Fruit fly (Drosophila melanogaster) whole organism, pupa: ENCODE measurements around the gene Rab1.

Experiments
- CG14655 ChIP-seq: fragments of 200-800 bp; sonication (Bioruptor generic); optimal IDR thresholded peaks from 3 replicates; lab custom pipeline; 2017; ENCODE audit warnings: mild to moderate bottlenecking, missing biosample characterization, missing genetic modification reagents, missing genetic modification characterization
- CG15710 ChIP-seq: fragments of 200-800 bp; sonication (Bioruptor generic); optimal IDR thresholded peaks from 2 replicates; lab custom pipeline; 2018; ENCODE audit warnings: missing biosample characterization, mild to moderate bottlenecking, missing genetic modification characterization, moderate library complexity
- CG32121 ChIP-seq: fragments of 200-800 bp; sonication (Bioruptor generic); IDR thresholded peaks from 2 replicates; pipeline ENCODE4 v1.3.6; 2022; ENCODE audit warnings: missing biosample characterization, missing genetic modification characterization
- CG8301 ChIP-seq: fragments of 200-800 bp; sonication (Bioruptor generic); optimal IDR thresholded peaks from 2 replicates; lab custom pipeline; 2018; ENCODE audit warnings: missing biosample characterization, mild to moderate bottlenecking, missing genetic modification characterization
- CG9948 ChIP-seq: fragments of 200-800 bp; sonication (Bioruptor generic); optimal IDR thresholded peaks from 2 replicates; lab custom pipeline; 2018; ENCODE audit warnings: missing biosample characterization, mild to moderate bottlenecking, missing genetic modification characterization, moderate library complexity

dm6 chr3R:21288462-21288861 is 19.6 kb upstream of the Rab1 start:
- TF ChIP-seq CG8301 (tag; lab: Kevin White, UChicago) (no peak), CG14655 (GFP tag; lab: Kevin White, UChicago) (no peak), CG9948 (no peak), CG15710 (tag; lab: Kevin White, UChicago) (no peak), CG32121 (GFP tag; lab: Robert Waterston, UW) (no peak)
